Fruit fly (Drosophila melanogaster): ENCODE results near the gene CG11638.

- TF ChIP-seq Sin3A (optimal IDR thresholded peaks at IDR 0.05), result no peak
- no peak for TF ChIP-seq psq (optimal IDR thresholded peaks at IDR 0.05)
- TF ChIP-seq h (optimal IDR thresholded peaks at IDR 0.05), result no peak
Observed at dm6 chrX:1009468-1010259, 16.8 kb downstream of the CG11638 start.
